Fruit fly (Drosophila melanogaster) whole organism: ENCODE data around the gene CG32276.

Source experiments
- CG8478 ChIP-seq: fragments of >200 bp; optimal IDR thresholded peaks from 2 replicates; lab custom pipeline; 2018; ENCODE audit warnings: inconsistent platforms
- psq ChIP-seq: fragments of >200 bp; optimal IDR thresholded peaks from 2 replicates; lab custom pipeline; 2017

- no peak for TF ChIP-seq CG8478 (lab: Kevin White, UChicago)
- no peak for TF ChIP-seq psq (lab: Kevin White, UChicago)
These were observed 40.3 kb upstream of the CG32276 start, which contains the start of gene CG17746 for dm6 chr3L:3239033-3239752.
